Fruit fly (Drosophila melanogaster) whole organism, wandering third instar larva: Measurements from ENCODE around the gene CG13700.

Source experiments
- N ChIP-seq: fragments of >200 bp; optimal IDR thresholded peaks from 2 replicates; lab custom pipeline; 2018; ENCODE audit warnings: missing biosample characterization, missing external identifiers, missing genetic modification characterization
- pan ChIP-seq: fragments of >200 bp; optimal IDR thresholded peaks from 2 replicates; lab custom pipeline; 2017

DNA sequence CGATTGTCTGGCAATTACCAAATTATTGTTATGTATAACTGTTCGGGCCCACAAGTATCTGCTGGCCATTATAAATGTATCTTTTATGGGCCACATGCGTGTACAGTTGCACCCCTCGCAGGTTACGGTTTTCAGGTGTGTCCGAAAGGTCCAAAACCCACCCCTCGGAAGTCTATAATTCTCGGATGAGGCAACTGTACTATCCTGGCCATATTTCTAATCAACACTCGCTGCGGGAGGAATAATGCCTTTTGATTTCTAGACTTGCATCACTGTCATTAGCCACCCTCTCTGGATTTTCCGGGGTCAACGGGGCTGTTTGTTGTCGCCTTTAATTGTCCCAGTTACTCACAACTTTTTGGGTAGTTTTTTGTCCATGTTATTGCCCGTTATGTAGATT lies 49.4 kb upstream of the CG13700 start:
- TF ChIP-seq N (no peak), pan (lab: Kevin White, UChicago) (no peak)
